Worm (Caenorhabditis elegans): ENCODE data around the gene R102.2.
"Not testable (repeated sequence)": the region's sequence is repeated elsewhere in the genome, so short reads cannot be mapped to it uniquely, and the experiment has no call there.

DNA sequence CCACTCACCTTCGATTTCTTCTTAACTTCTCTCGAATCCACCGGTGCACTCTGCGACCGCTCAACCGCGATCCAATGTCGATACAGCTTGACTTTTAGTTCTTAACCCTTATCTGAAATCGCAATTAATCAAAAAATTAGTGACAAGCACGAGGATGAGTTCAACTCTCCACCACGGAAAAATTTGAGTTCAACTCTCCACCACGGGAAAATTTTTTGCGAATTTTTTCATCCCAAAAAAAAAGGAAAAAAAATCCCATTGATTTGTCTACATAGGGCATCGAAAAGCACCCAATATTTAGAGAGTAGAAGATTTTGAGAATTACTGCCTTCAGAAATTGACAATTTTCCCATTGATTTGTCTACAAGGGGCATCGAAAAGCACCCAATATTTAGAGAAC is 33.4 kb upstream of the R102.2 start, which contains the start of gene glb-19:
- not testable (repeated sequence) for TF ChIP-seq Y22D7AL.16, sdc-2, ztf-16, fax-1 (tag; optimal IDR thresholded peaks at IDR 0.05)
